In genomic region chr3R:19830973-19831372, dm6 we compare ENCODE assay signal across 1 fruit fly cellular context.
TF ChIP-seq lines count a peak whose summit lies in the region.

No protein-coding gene starts in this region.

TF ChIP-seq in whole organism, embryonic, 481 proteins besides CTCF, POLR2A, EP300 and RAD21 (continued from another document and continues in another):
- TF ChIP-seq crc (GFP tag; optimal IDR thresholded peaks at IDR 0.05; lab: Kevin White, UChicago) (no peak), Rx (GFP tag; IDR thresholded peaks at IDR 0.05; lab: Robert Waterston, UW) (peak; percentile 63), Hr51 (GFP tag; optimal IDR thresholded peaks at IDR 0.05; lab: Kevin White, UChicago) (peak in 1 of 2 experiments; percentile 84), chinmo (GFP tag; IDR thresholded peaks at IDR 0.05; lab: Robert Waterston, UW; ENCODE audit: partially characterized antibody) (no peak), CG11696 (GFP tag; IDR thresholded peaks at IDR 0.05; lab: Robert Waterston, UW) (0 out of 2 replicates have a peak, but pooled peaks have one; percentile 37), CG10274 (GFP tag; optimal IDR thresholded peaks at IDR 0.05; lab: Kevin White, UChicago) (no peak), CG12769 (tag; optimal IDR thresholded peaks at IDR 0.05; lab: Kevin White, UChicago) (peak; percentile 46), TFAM (GFP tag; optimal IDR thresholded peaks at IDR 0.05; lab: Kevin White, UChicago) (no peak), CG33557 (GFP tag; optimal IDR thresholded peaks at IDR 0.05; lab: Kevin White, UChicago) (no peak), CG9215 (GFP tag; IDR thresholded peaks at IDR 0.05; lab: Robert Waterston, UW) (no peak), CG8359 (GFP tag; optimal IDR thresholded peaks at IDR 0.05; lab: Kevin White, UChicago; ENCODE audit: borderline replicate concordance) (peak; percentile 7), da (GFP tag; optimal IDR thresholded peaks at IDR 0.05; lab: Kevin White, UChicago) (no peak), CG6689 (GFP tag; IDR thresholded peaks at IDR 0.05; lab: Robert Waterston, UW) (peak; percentile 77), Ets97D (GFP tag; optimal IDR thresholded peaks at IDR 0.05; lab: Kevin White, UChicago) (no peak), Sry-δ (GFP tag; optimal IDR thresholded peaks at IDR 0.05; lab: Kevin White, UChicago) (no peak), CG3163 (GFP tag; optimal IDR thresholded peaks at IDR 0.05; lab: Kevin White, UChicago) (peak; percentile 6), h (optimal IDR thresholded peaks at IDR 0.05; lab: Kevin White, UChicago) (no peak), CG12942 (GFP tag; optimal IDR thresholded peaks at IDR 0.05; lab: Kevin White, UChicago) (peak; percentile 17), yki (optimal IDR thresholded peaks at IDR 0.05; lab: Kevin White, UChicago) (no peak), tna (GFP tag; IDR thresholded peaks at IDR 0.05; lab: Robert Waterston, UW; ENCODE audit: partially characterized antibody) (no peak), mirr (GFP tag; optimal IDR thresholded peaks at IDR 0.05; lab: Kevin White, UChicago) (no peak), nau (GFP tag; optimal IDR thresholded peaks at IDR 0.05; lab: Kevin White, UChicago) (peak; percentile 57), pros (GFP tag; optimal IDR thresholded peaks at IDR 0.05; lab: Kevin White, UChicago) (peak; percentile 52), exex (tag; optimal IDR thresholded peaks at IDR 0.05; lab: Kevin White, UChicago) (no peak), CG17361 (GFP tag; IDR thresholded peaks at IDR 0.05; lab: Robert Waterston, UW) (peak; percentile 62), slbo (GFP tag; IDR thresholded peaks at IDR 0.05; lab: Robert Waterston, UW) (peak; percentile 56), Side (GFP tag; optimal IDR thresholded peaks at IDR 0.05; lab: Kevin White, UChicago) (peak; percentile 16), Nf-YB (GFP tag; optimal IDR thresholded peaks at IDR 0.05; lab: Kevin White, UChicago) (peak; percentile 32), Scr (GFP tag; IDR thresholded peaks at IDR 0.05; lab: Robert Waterston, UW; ENCODE audit: partially characterized antibody) (no peak), NC2β (GFP tag; optimal IDR thresholded peaks at IDR 0.05; lab: Kevin White, UChicago) (no peak), CG8089 (GFP tag; optimal IDR thresholded peaks at IDR 0.05; lab: Kevin White, UChicago) (no peak), Nf-YC (tag; optimal IDR thresholded peaks at IDR 0.05; lab: Kevin White, UChicago) (peak; percentile 8), chn (GFP tag; optimal IDR thresholded peaks at IDR 0.05; lab: Kevin White, UChicago) (no peak), rib (GFP tag; IDR thresholded peaks at IDR 0.05; lab: Robert Waterston, UW) (0 out of 2 replicates have a peak, but pooled peaks have one; percentile 36), Ssrp (tag; optimal IDR thresholded peaks at IDR 0.05; lab: Kevin White, UChicago) (peak; percentile 50), vnd (GFP tag; IDR thresholded peaks at IDR 0.05; lab: Robert Waterston, UW; ENCODE audit: partially characterized antibody) (no peak), YL-1 (GFP tag; optimal IDR thresholded peaks at IDR 0.05; lab: Kevin White, UChicago) (no peak), Camta (GFP tag; optimal IDR thresholded peaks at IDR 0.05; lab: Kevin White, UChicago) (peak; percentile 25), CG32767 (GFP tag; IDR thresholded peaks at IDR 0.05; lab: Robert Waterston, UW) (peak; percentile 44; the same call in 1 of the 2 replicates), zfh2 (GFP tag; optimal IDR thresholded peaks at IDR 0.05; lab: Kevin White, UChicago) (peak; percentile 29), CG5180 (GFP tag; optimal IDR thresholded peaks at IDR 0.05; lab: Kevin White, UChicago) (peak; percentile 28), CG4854 (GFP tag; optimal IDR thresholded peaks at IDR 0.05; lab: Kevin White, UChicago) (peak; percentile 1), bbx (GFP tag; IDR thresholded peaks at IDR 0.05; lab: Robert Waterston, UW; ENCODE audit: partially characterized antibody) (no peak), row (GFP tag; IDR thresholded peaks at IDR 0.05; lab: Robert Waterston, UW) (peak; percentile 73), ato (GFP tag; IDR thresholded peaks at IDR 0.05; lab: Robert Waterston, UW; ENCODE audit: partially characterized antibody) (no peak), Nf-YA (GFP tag; IDR thresholded peaks at IDR 0.05; lab: Robert Waterston, UW) (no peak), Adf1 (GFP tag; IDR thresholded peaks at IDR 0.05; lab: Robert Waterston, UW) (peak; percentile 13; the same call in 1 of the 2 replicates), p53 (GFP tag; optimal IDR thresholded peaks at IDR 0.05; lab: Kevin White, UChicago) (no peak), CG12659 (GFP tag; optimal IDR thresholded peaks at IDR 0.05; lab: Kevin White, UChicago) (peak; percentile 62), E2f2 (GFP tag; IDR thresholded peaks at IDR 0.05; lab: Robert Waterston, UW) (no peak), shn (GFP tag; optimal IDR thresholded peaks at IDR 0.05; lab: Kevin White, UChicago) (no peak), Sin3A (optimal IDR thresholded peaks at IDR 0.05; lab: Kevin White, UChicago) (no peak), Ptx1 (GFP tag; IDR thresholded peaks at IDR 0.05; lab: Robert Waterston, UW) (peak; percentile 68), ranshi (GFP tag; IDR thresholded peaks at IDR 0.05; lab: Robert Waterston, UW) (0 out of 2 replicates have a peak, but pooled peaks have one; percentile 40), CG32772 (GFP tag; IDR thresholded peaks at IDR 0.05; lab: Robert Waterston, UW) (0 out of 2 replicates have a peak, but pooled peaks have one; percentile 25), Atf-2 (GFP tag; optimal IDR thresholded peaks at IDR 0.05; lab: Kevin White, UChicago) (no peak), tap (tag; optimal IDR thresholded peaks at IDR 0.05; lab: Kevin White, UChicago) (peak; percentile 48), CG18619 (GFP tag; optimal IDR thresholded peaks at IDR 0.05; lab: Kevin White, UChicago) (no peak), z (GFP tag; IDR thresholded peaks at IDR 0.05; lab: Robert Waterston, UW) (no peak), pfk (GFP tag; optimal IDR thresholded peaks at IDR 0.05; lab: Kevin White, UChicago) (no peak), eyg (GFP tag; optimal IDR thresholded peaks at IDR 0.05; lab: Kevin White, UChicago) (peak; percentile 15), dmrt11E (tag; optimal IDR thresholded peaks at IDR 0.05; lab: Kevin White, UChicago) (no peak), D19A (tag; optimal IDR thresholded peaks at IDR 0.05; lab: Kevin White, UChicago) (peak; percentile 43), Sry-β (GFP tag; optimal IDR thresholded peaks at IDR 0.05; lab: Kevin White, UChicago) (no peak), CG3995 (GFP tag; optimal IDR thresholded peaks at IDR 0.05; lab: Kevin White, UChicago) (no peak), Atf3 (GFP tag; optimal IDR thresholded peaks at IDR 0.05; lab: Kevin White, UChicago) (no peak), CG12299 (tag; optimal IDR thresholded peaks at IDR 0.05; lab: Kevin White, UChicago) (peak; percentile 41), mam (GFP tag; optimal IDR thresholded peaks at IDR 0.05; lab: Kevin White, UChicago) (peak; percentile 42), CG2712 (tag; optimal IDR thresholded peaks at IDR 0.05; lab: Kevin White, UChicago) (peak; percentile 70), en (GFP tag; optimal IDR thresholded peaks at IDR 0.05; lab: Kevin White, UChicago) (peak; percentile 51), gfzf (GFP tag; optimal IDR thresholded peaks at IDR 0.05; lab: Kevin White, UChicago) (no peak), corto (GFP tag; optimal IDR thresholded peaks at IDR 0.05; lab: Kevin White, UChicago) (no peak), CG4424 (GFP tag; optimal IDR thresholded peaks at IDR 0.05; lab: Kevin White, UChicago) (peak; percentile 46), vfl (GFP tag; optimal IDR thresholded peaks at IDR 0.05; lab: Kevin White, UChicago) (peak; percentile 4), CG9876 (GFP tag; optimal IDR thresholded peaks at IDR 0.05; lab: Kevin White, UChicago) (no peak), cas (GFP tag; IDR thresholded peaks at IDR 0.05; lab: Robert Waterston, UW) (no peak), Xrp1 (GFP tag; IDR thresholded peaks at IDR 0.05; lab: Robert Waterston, UW) (peak; percentile 59), cg (GFP tag; optimal IDR thresholded peaks at IDR 0.05; lab: Kevin White, UChicago) (no peak), CG31224 (GFP tag; IDR thresholded peaks at IDR 0.05; lab: Robert Waterston, UW) (peak; percentile 51; the same call in 1 of the 2 replicates), Ravus (GFP tag; IDR thresholded peaks at IDR 0.05; lab: Robert Waterston, UW) (no peak; the same call in 1 of the 2 replicates), CG14860 (GFP tag; IDR thresholded peaks at IDR 0.05; lab: Robert Waterston, UW; ENCODE audit: partially characterized antibody) (no peak), Dfd (GFP tag; optimal IDR thresholded peaks at IDR 0.05; lab: Kevin White, UChicago) (no peak), CG11456 (GFP tag; IDR thresholded peaks at IDR 0.05; lab: Robert Waterston, UW) (no peak), gro (GFP tag; optimal IDR thresholded peaks at IDR 0.05; lab: Kevin White, UChicago) (peak; percentile 25), CG11247 (GFP tag; IDR thresholded peaks at IDR 0.05; lab: Robert Waterston, UW) (peak; percentile 49; the same call in 1 of the 2 replicates), pnt (GFP tag; optimal IDR thresholded peaks at IDR 0.05; lab: Kevin White, UChicago) (peak; percentile 3), CG2199 (GFP tag; IDR thresholded peaks at IDR 0.05; lab: Robert Waterston, UW) (no peak), CG15601 (tag; optimal IDR thresholded peaks at IDR 0.05; lab: Kevin White, UChicago) (no peak), CG13775 (GFP tag; optimal IDR thresholded peaks at IDR 0.05; lab: Kevin White, UChicago) (no peak), CG11093 (GFP tag; IDR thresholded peaks at IDR 0.05; lab: Robert Waterston, UW) (no peak), CG14014 (GFP tag; IDR thresholded peaks at IDR 0.05; lab: Robert Waterston, UW) (peak; percentile 73; the same call in 1 of the 2 replicates), croc (GFP tag; conservative IDR thresholded peaks at IDR 0.05; lab: Robert Waterston, UW) (no peak), sens (GFP tag; lab: Kevin White, UChicago) (peak; percentile 92), bowl (GFP tag; IDR thresholded peaks at IDR 0.05; lab: Robert Waterston, UW) (peak; percentile 65; the same call in 1 of the 2 replicates), CG8388 (GFP tag; optimal IDR thresholded peaks at IDR 0.05; lab: Kevin White, UChicago) (peak; percentile 77), Hsf (GFP tag; optimal IDR thresholded peaks at IDR 0.05; lab: Kevin White, UChicago) (peak; percentile 47), CG16815 (GFP tag; optimal IDR thresholded peaks at IDR 0.05; lab: Kevin White, UChicago) (no peak), PHDP (tag; optimal IDR thresholded peaks at IDR 0.05; lab: Kevin White, UChicago) (peak; percentile 73), hb (GFP tag; IDR thresholded peaks at IDR 0.05; lab: Robert Waterston, UW; ENCODE audit: partially characterized antibody) (no peak), CG6175 (GFP tag; IDR thresholded peaks at IDR 0.05; lab: Robert Waterston, UW) (0 out of 3 replicates have a peak, but pooled peaks have one; percentile 22), Rfx (GFP tag; IDR thresholded peaks at IDR 0.05; lab: Robert Waterston, UW) (peak; percentile 85), CG14441 (GFP tag; IDR thresholded peaks at IDR 0.05; lab: Robert Waterston, UW) (peak; percentile 80), crp (GFP tag; optimal IDR thresholded peaks at IDR 0.05; lab: Kevin White, UChicago) (no peak), CG12155 (GFP tag; optimal IDR thresholded peaks at IDR 0.05; lab: Kevin White, UChicago) (peak; percentile 8), CG3726 (GFP tag; IDR thresholded peaks at IDR 0.05; lab: Robert Waterston, UW) (no peak), CG33213 (GFP tag; optimal IDR thresholded peaks at IDR 0.05; lab: Kevin White, UChicago) (no peak), grn (GFP tag; optimal IDR thresholded peaks at IDR 0.05; lab: Kevin White, UChicago) (no peak), dm (GFP tag; optimal IDR thresholded peaks at IDR 0.05; lab: Kevin White, UChicago) (no peak), eve (GFP tag; optimal IDR thresholded peaks at IDR 0.05; lab: Kevin White, UChicago) (peak in 1 of 2 experiments; percentile 41), CG7963 (GFP tag; IDR thresholded peaks at IDR 0.05; lab: Robert Waterston, UW; ENCODE audit: partially characterized antibody) (no peak), CG34224 (GFP tag; IDR thresholded peaks at IDR 0.05; lab: Robert Waterston, UW; ENCODE audit: partially characterized antibody) (no peak), zf30C (GFP tag; optimal IDR thresholded peaks at IDR 0.05; lab: Kevin White, UChicago) (no peak), dpn (GFP tag; optimal IDR thresholded peaks at IDR 0.05; lab: Kevin White, UChicago) (peak; percentile 38 to 47), cwo (GFP tag; optimal IDR thresholded peaks at IDR 0.05; lab: Kevin White, UChicago) (peak; percentile 65), NFAT (GFP tag; IDR thresholded peaks at IDR 0.05; lab: Robert Waterston, UW) (peak; percentile 64; the same call in 1 of the 2 replicates), C15 (GFP tag; IDR thresholded peaks at IDR 0.05; lab: Robert Waterston, UW) (no peak), otp (GFP tag; IDR thresholded peaks at IDR 0.05; lab: Robert Waterston, UW) (0 out of 3 replicates have a peak, but pooled peaks have one; percentile 17), GATAe (GFP tag; conservative IDR thresholded peaks at IDR 0.05; lab: Robert Waterston, UW) (0 out of 2 replicates have a peak, but pooled peaks have one; percentile 12), CG10321 (GFP tag; IDR thresholded peaks at IDR 0.05; lab: Robert Waterston, UW) (no peak; the same call in 1 of the 2 replicates), zen (tag; optimal IDR thresholded peaks at IDR 0.05; lab: Kevin White, UChicago) (no peak), fd64A (GFP tag; optimal IDR thresholded peaks at IDR 0.05; lab: Kevin White, UChicago) (no peak), Dip3 (GFP tag; optimal IDR thresholded peaks at IDR 0.05; lab: Kevin White, UChicago) (peak; percentile 29), sc (optimal IDR thresholded peaks at IDR 0.05; lab: Kevin White, UChicago) (no peak), sc (GFP tag; optimal IDR thresholded peaks at IDR 0.05; lab: Kevin White, UChicago) (no peak), CG1603 (tag; optimal IDR thresholded peaks at IDR 0.05; lab: Kevin White, UChicago) (peak; percentile 81), Dbx (GFP tag; IDR thresholded peaks at IDR 0.05; lab: Robert Waterston, UW) (no peak), Xbp1 (GFP tag; optimal IDR thresholded peaks at IDR 0.05; lab: Kevin White, UChicago) (peak; percentile 59), sr (GFP tag; IDR thresholded peaks at IDR 0.05; lab: Robert Waterston, UW) (peak; percentile 13; the same call in 1 of the 3 replicates), ind (GFP tag; optimal IDR thresholded peaks at IDR 0.05; lab: Kevin White, UChicago) (peak; percentile 50), vvl (GFP tag; IDR thresholded peaks at IDR 0.05; lab: Robert Waterston, UW) (peak; percentile 83), grau (tag; optimal IDR thresholded peaks at IDR 0.05; lab: Kevin White, UChicago) (peak; percentile 72)
